Worm (Caenorhabditis elegans): ENCODE measurements around the gene F49E8.6.
A peak's percentile ranks its signal among the peaks of the same experiment; 100 is the strongest.

F49E8.6 gene

ce11 chrIV:7520841-7521240, 33.6 kb downstream of the F49E8.6 start (continued):
- TF ChIP-seq mep-1 (tag; optimal IDR thresholded peaks at IDR 0.05) (peak; percentile 34), daf-19 (GFP tag; conservative IDR thresholded peaks at IDR 0.05) (no peak), lin-15B (tag; optimal IDR thresholded peaks at IDR 0.05) (no peak), daf-16 (GFP tag; optimal IDR thresholded peaks at IDR 0.05) (no peak), daf-16 (tag; optimal IDR thresholded peaks at IDR 0.05) (peak; percentile 40), ceh-62 (tag; optimal IDR thresholded peaks at IDR 0.05) (no peak), nhr-76 (tag; optimal IDR thresholded peaks at IDR 0.05) (no peak), tra-1 (GFP tag; IDR thresholded peaks at IDR 0.05) (no peak), fos-1 (tag; optimal IDR thresholded peaks at IDR 0.05) (no peak), hlh-30 (tag; optimal IDR thresholded peaks at IDR 0.05; ENCODE audit: insufficient read depth) (peak; percentile 34), aha-1 (tag) (peak; percentile 17), lin-13 (GFP tag; optimal IDR thresholded peaks at IDR 0.05) (no peak), F26F4.8 (GFP tag; conservative IDR thresholded peaks at IDR 0.05) (no peak), madf-5 (GFP tag; IDR thresholded peaks at IDR 0.05) (no peak), nhr-48 (tag; optimal IDR thresholded peaks at IDR 0.05) (no peak), Y5F2A.4 (GFP tag; optimal IDR thresholded peaks at IDR 0.05) (no peak), php-3 (GFP tag; IDR thresholded peaks at IDR 0.05) (peak; percentile 39; the same call in 1 of the 2 replicates), lsy-2 (tag; optimal IDR thresholded peaks at IDR 0.05) (no peak), T26A8.4 (GFP tag; IDR thresholded peaks at IDR 0.05) (no peak), unc-130 (GFP tag; optimal IDR thresholded peaks at IDR 0.05) (no peak)

ce11 chrIV:7520258-7520657, 34.2 kb downstream of the F49E8.6 start:
- TF ChIP-seq pqm-1 (tag; optimal IDR thresholded peaks at IDR 0.05), result peak; percentile 44
- peak; percentile 10 for TF ChIP-seq nhr-28 (tag; optimal IDR thresholded peaks at IDR 0.05)
- peak; percentile 71 for TF ChIP-seq dve-1 (tag; optimal IDR thresholded peaks at IDR 0.05; ENCODE audit: insufficient read depth)
- no peak for TF ChIP-seq daf-16 (GFP tag; optimal IDR thresholded peaks at IDR 0.05)
- peak; percentile 93 for TF ChIP-seq daf-16 (tag; optimal IDR thresholded peaks at IDR 0.05)
- TF ChIP-seq ZK546.5 (tag; optimal IDR thresholded peaks at IDR 0.05), result no peak

- TF ChIP-seq vab-7 (GFP tag; IDR thresholded peaks at IDR 0.05), result no peak
- TF ChIP-seq unc-62 (GFP tag; optimal IDR thresholded peaks at IDR 0.05 in 1 of 2), result peak in 1 of 2 experiments; percentile 7
- no peak for TF ChIP-seq unc-62 (tag; optimal IDR thresholded peaks at IDR 0.05)
- TF ChIP-seq hlh-11 (tag; optimal IDR thresholded peaks at IDR 0.05), result no peak
- peak; percentile 66 for TF ChIP-seq aha-1 (tag)
Measured at ce11 chrIV:7516167-7516566, 38.3 kb downstream of the F49E8.6 start, which contains the start of the genes R05G6.9 and R05G6.3. R05G6.9 (minus strand) TSS chrIV:7516267. R05G6.3 (plus strand) TSS chrIV:7516552.

- TF ChIP-seq R02D3.7 (tag; optimal IDR thresholded peaks at IDR 0.05), result peak; percentile 66
- no peak for TF ChIP-seq madf-9 (GFP tag; conservative IDR thresholded peaks at IDR 0.05)
- TF ChIP-seq rbr-2 (tag; optimal IDR thresholded peaks at IDR 0.05), result peak; percentile 30
- TF ChIP-seq dve-1 (tag; optimal IDR thresholded peaks at IDR 0.05; ENCODE audit: insufficient read depth), result peak; percentile 41
- no peak for TF ChIP-seq ZK337.2 (GFP tag; IDR thresholded peaks at IDR 0.05)
- 0 out of 2 replicates have a peak, but pooled peaks have one; percentile 11 for TF ChIP-seq lin-38 (GFP tag; IDR thresholded peaks at IDR 0.05)
- peak in 1 of 2 experiments; percentile 54 for TF ChIP-seq lsy-2 (tag; optimal IDR thresholded peaks at IDR 0.05)
- TF ChIP-seq pha-4 (GFP tag; IDR thresholded peaks at IDR 0.05), result no peak
- peak; percentile 7 for TF ChIP-seq pha-4 (tag; optimal IDR thresholded peaks at IDR 0.05)
- no peak for TF ChIP-seq daf-16 (GFP tag; optimal IDR thresholded peaks at IDR 0.05)
- TF ChIP-seq daf-16 (tag; optimal IDR thresholded peaks at IDR 0.05), result peak; percentile 32
- no peak for TF ChIP-seq spr-3 (GFP tag; optimal IDR thresholded peaks at IDR 0.05)
- TF ChIP-seq mes-2 (tag; optimal IDR thresholded peaks at IDR 0.05; ENCODE audit: poor library complexity, severe bottlenecking), result peak; percentile 5
- peak; percentile 91 for TF ChIP-seq Y48G9A.11 (GFP tag; IDR thresholded peaks at IDR 0.05)
- TF ChIP-seq dpl-1 (GFP tag; optimal IDR thresholded peaks at IDR 0.05), result peak; percentile 46
- TF ChIP-seq T20F7.1 (GFP tag; optimal IDR thresholded peaks at IDR 0.05), result peak; percentile 96
Measured at ce11 chrIV:7512617-7513233, 41.7 kb downstream of the F49E8.6 start, which contains the start of the genes plc-4 and R05G6.4. plc-4 (minus strand) TSS chrIV:7512667. R05G6.4 (plus strand) TSS chrIV:7513233.
